Fruit fly (Drosophila melanogaster) whole organism, embryonic: Measurements from ENCODE around the gene CG13390.

Experiments used
- Asciz ChIP-seq: fragments of 200-800 bp; sonication (Bioruptor generic); optimal IDR thresholded peaks from 2 replicates; lab custom pipeline; 2017; ENCODE audit warnings: missing biosample characterization, mild to moderate bottlenecking, missing genetic modification characterization, missing genetic modification reagents
- CG10366 ChIP-seq: fragments of 200-800 bp; sonication (Bioruptor generic); IDR thresholded peaks from 2 replicates; pipeline ENCODE4 v1.3.6; 2022; ENCODE audit warnings: missing biosample characterization, missing genetic modification characterization
- CG12155 ChIP-seq: fragments of 200-800 bp; sonication (Bioruptor generic); optimal IDR thresholded peaks from 3 replicates; lab custom pipeline; 2016; ENCODE audit warnings: missing biosample characterization, missing genetic modification characterization
- CG14667 ChIP-seq: fragments of 200-800 bp; sonication (Bioruptor generic); IDR thresholded peaks from 2 replicates; pipeline ENCODE4 v1.3.6; 2022; ENCODE audit warnings: missing biosample characterization, missing genetic modification characterization
- CG14710 ChIP-seq: fragments of 200-800 bp; sonication (Bioruptor generic); optimal IDR thresholded peaks from 3 replicates; lab custom pipeline; 2019; ENCODE audit warnings: missing biosample characterization, mild to moderate bottlenecking, missing genetic modification characterization, moderate library complexity
- CG1529 ChIP-seq: fragments of 200-800 bp; sonication (Bioruptor generic); optimal IDR thresholded peaks from 3 replicates; lab custom pipeline; 2018; ENCODE audit warnings: missing biosample characterization, missing genetic modification characterization
- CG15479 ChIP-seq: fragments of 200-800 bp; sonication (Bioruptor generic); optimal IDR thresholded peaks from 3 replicates; lab custom pipeline; 2019; ENCODE audit warnings: missing biosample characterization, mild to moderate bottlenecking, missing genetic modification characterization, moderate library complexity
- CG17568 ChIP-seq: fragments of 200-800 bp; sonication (Bioruptor generic); optimal IDR thresholded peaks from 2 replicates; lab custom pipeline; 2018; ENCODE audit warnings: missing biosample characterization, mild to moderate bottlenecking, missing genetic modification characterization, moderate library complexity
- CG17829 ChIP-seq: fragments of 200-800 bp; optimal IDR thresholded peaks from 2 replicates; lab custom pipeline; 2019; ENCODE audit warnings: missing biosample characterization, mild to moderate bottlenecking, missing genetic modification characterization, moderate library complexity
- CG17912 ChIP-seq: fragments of 200-800 bp; sonication (Bioruptor generic); optimal IDR thresholded peaks from 2 replicates; lab custom pipeline; 2018; ENCODE audit warnings: missing biosample characterization, mild to moderate bottlenecking, missing genetic modification characterization
- CG18599 ChIP-seq: fragments of 200-800 bp; sonication (Bioruptor generic); optimal IDR thresholded peaks from 3 replicates; lab custom pipeline; 2017; ENCODE audit warnings: missing biosample characterization, missing genetic modification characterization, mild to moderate bottlenecking, moderate library complexity, missing genetic modification reagents
- CG2678 ChIP-seq: fragments of 200-800 bp; sonication (Bioruptor generic); optimal IDR thresholded peaks from 3 replicates; lab custom pipeline; 2019; ENCODE audit warnings: missing biosample characterization, mild to moderate bottlenecking, missing genetic modification characterization, moderate library complexity
- CG34224 ChIP-seq: fragments of 200-800 bp; sonication (Bioruptor generic); IDR thresholded peaks from 3 replicates; pipeline ENCODE4 v1.3.6; 2022; ENCODE audit warnings: missing biosample characterization, missing genetic modification characterization; ENCODE audit not compliant: partially characterized antibody
- CG34376 ChIP-seq: fragments of 200-800 bp; sonication (Bioruptor generic); optimal IDR thresholded peaks from 2 replicates; lab custom pipeline; 2018; ENCODE audit warnings: missing biosample characterization, mild to moderate bottlenecking, missing genetic modification characterization
- CG4404 ChIP-seq: fragments of 200-800 bp; sonication (Bioruptor generic); IDR thresholded peaks from 2 replicates; pipeline ENCODE4 v1.3.6; 2022; ENCODE audit warnings: missing biosample characterization, missing genetic modification characterization
- CG4617 ChIP-seq: fragments of 200-800 bp; sonication (Bioruptor generic); optimal IDR thresholded peaks from 3 replicates; lab custom pipeline; 2016; ENCODE audit warnings: missing biosample characterization, missing genetic modification characterization, borderline replicate concordance
- CG6272 ChIP-seq: fragments of 200-800 bp; sonication (Bioruptor generic); IDR thresholded peaks from 2 replicates; pipeline ENCODE4 v1.3.6; 2022; ENCODE audit warnings: missing biosample characterization, missing genetic modification characterization
- CG7271 ChIP-seq: fragments of 200-800 bp; sonication (Bioruptor generic); optimal IDR thresholded peaks from 2 replicates; lab custom pipeline; 2018; ENCODE audit warnings: missing biosample characterization, mild to moderate bottlenecking, missing genetic modification characterization, moderate library complexity
- CG7786 ChIP-seq: fragments of 200-800 bp; sonication (Bioruptor generic); optimal IDR thresholded peaks from 2 replicates; lab custom pipeline; 2016; ENCODE audit warnings: missing biosample characterization, missing genetic modification characterization
- CG7987 ChIP-seq: fragments of 200-800 bp; sonication (Bioruptor generic); optimal IDR thresholded peaks from 2 replicates; lab custom pipeline; 2018; ENCODE audit warnings: missing biosample characterization, mild to moderate bottlenecking, missing genetic modification characterization, moderate library complexity
- CG8089 ChIP-seq: fragments of 200-800 bp; sonication (Bioruptor generic); optimal IDR thresholded peaks from 3 replicates; lab custom pipeline; 2016; ENCODE audit warnings: missing biosample characterization, missing genetic modification characterization
- CTCF ChIP-seq: fragments of 200-800 bp; sonication (Bioruptor generic); optimal IDR thresholded peaks from 2 replicates; lab custom pipeline; 2017; ENCODE audit warnings: missing biosample characterization, mild to moderate bottlenecking, missing genetic modification characterization, moderate library complexity
- Dad ChIP-seq: fragments of 200-800 bp; sonication (Bioruptor generic); optimal IDR thresholded peaks from 3 replicates; lab custom pipeline; 2016; ENCODE audit warnings: missing biosample characterization, missing genetic modification characterization
- Ets97D ChIP-seq: fragments of 200-800 bp; sonication (Bioruptor generic); optimal IDR thresholded peaks from 3 replicates; lab custom pipeline; 2016; ENCODE audit warnings: missing biosample characterization, missing genetic modification characterization
- Fer1 ChIP-seq: fragments of 200-800 bp; sonication (Bioruptor generic); optimal IDR thresholded peaks from 2 replicates; lab custom pipeline; 2017; ENCODE audit warnings: missing biosample characterization, mild to moderate bottlenecking, missing genetic modification characterization
- HHEX ChIP-seq: fragments of 200-800 bp; sonication (Bioruptor generic); optimal IDR thresholded peaks from 3 replicates; lab custom pipeline; 2017; ENCODE audit warnings: missing biosample characterization, mild to moderate bottlenecking, missing genetic modification characterization, missing genetic modification reagents
- Hey ChIP-seq: fragments of 200-800 bp; sonication (Bioruptor generic); optimal IDR thresholded peaks from 3 replicates; lab custom pipeline; 2018; ENCODE audit warnings: missing biosample characterization, mild to moderate bottlenecking, missing genetic modification characterization
- Hsf ChIP-seq: fragments of 200-800 bp; sonication (Bioruptor generic); optimal IDR thresholded peaks from 3 replicates; lab custom pipeline; 2016; ENCODE audit warnings: missing biosample characterization, missing genetic modification characterization
- MBD-R2 ChIP-seq: fragments of 200-800 bp; sonication (Bioruptor generic); IDR thresholded peaks from 2 replicates; pipeline ENCODE4 v1.3.6; 2022; ENCODE audit warnings: missing biosample characterization, missing genetic modification characterization
- Mad ChIP-seq: fragments of 200-800 bp; sonication (Bioruptor generic); optimal IDR thresholded peaks from 2 replicates; lab custom pipeline; 2016; ENCODE audit warnings: missing biosample characterization, missing genetic modification characterization
- Nf-YC ChIP-seq: fragments of 200-800 bp; optimal IDR thresholded peaks from 3 replicates; lab custom pipeline; 2019; ENCODE audit warnings: missing biosample characterization, mild to moderate bottlenecking, missing genetic modification characterization, moderate library complexity
- Side ChIP-seq: fragments of 200-800 bp; sonication (Bioruptor generic); optimal IDR thresholded peaks from 2 replicates; lab custom pipeline; 2016; ENCODE audit warnings: missing biosample characterization, missing genetic modification characterization
- Xrp1 ChIP-seq: fragments of 200-800 bp; sonication (Bioruptor generic); IDR thresholded peaks from 2 replicates; pipeline ENCODE4 v1.3.6; 2022; ENCODE audit warnings: missing biosample characterization, missing genetic modification characterization
- bbx ChIP-seq: fragments of 200-800 bp; sonication (Bioruptor generic); IDR thresholded peaks from 2 replicates; pipeline ENCODE4 v1.3.6; 2022; ENCODE audit warnings: missing biosample characterization, missing genetic modification characterization; ENCODE audit not compliant: partially characterized antibody
- cwo ChIP-seq: fragments of 200-800 bp; sonication (Bioruptor generic); optimal IDR thresholded peaks from 3 replicates; lab custom pipeline; 2017; ENCODE audit warnings: missing biosample characterization, missing genetic modification characterization, mild to moderate bottlenecking, moderate library complexity, missing genetic modification reagents
- disco-r ChIP-seq: fragments of 200-800 bp; sonication (Bioruptor generic); optimal IDR thresholded peaks from 2 replicates; lab custom pipeline; 2016; ENCODE audit warnings: missing biosample characterization, missing genetic modification characterization
- dysf ChIP-seq: fragments of 200-800 bp; sonication (Bioruptor generic); IDR thresholded peaks from 3 replicates; pipeline ENCODE4 v1.3.6; 2022; ENCODE audit warnings: missing biosample characterization, missing genetic modification characterization
- gem ChIP-seq: fragments of 200-800 bp; sonication (Bioruptor generic); optimal IDR thresholded peaks from 2 replicates; lab custom pipeline; 2019; ENCODE audit warnings: missing biosample characterization, mild to moderate bottlenecking, missing genetic modification characterization, moderate library complexity
- her ChIP-seq: fragments of 200-800 bp; sonication (Bioruptor generic); optimal IDR thresholded peaks from 2 replicates; lab custom pipeline; 2016; ENCODE audit warnings: missing biosample characterization, missing genetic modification characterization
- jigr1 ChIP-seq: fragments of 200-800 bp; sonication (Bioruptor generic); IDR thresholded peaks from 3 replicates; pipeline ENCODE4 v1.3.6; 2022; ENCODE audit warnings: missing biosample characterization, missing genetic modification characterization
- lola ChIP-seq, 3 experiments: fragments of >200 bp in 2 of 3; fragments of 200-800 bp in 1 of 3; sonication (Bioruptor generic) in 1 of 3; optimal IDR thresholded peaks; 2 replicates each; lab custom pipeline; 2017 to 2019; ENCODE audit warnings: missing biosample characterization in 3 of 3, missing genetic modification characterization in 3 of 3, mild to moderate bottlenecking in 1 of 3, moderate library complexity in 1 of 3
- repo ChIP-seq: fragments of 200-800 bp; sonication (Bioruptor generic); optimal IDR thresholded peaks from 2 replicates; lab custom pipeline; 2016; ENCODE audit warnings: missing biosample characterization, missing genetic modification characterization
- salm ChIP-seq: fragments of 200-800 bp; sonication (Bioruptor generic); optimal IDR thresholded peaks from 2 replicates; lab custom pipeline; 2018; ENCODE audit warnings: missing biosample characterization, mild to moderate bottlenecking, missing genetic modification characterization
- sens ChIP-seq: fragments of 200-800 bp; sonication (Bioruptor generic); peaks from one replicate; lab custom pipeline; 2016; ENCODE audit warnings: missing biosample characterization, missing genetic modification characterization
- slou ChIP-seq: fragments of 200-800 bp; sonication (Bioruptor generic); optimal IDR thresholded peaks from 3 replicates; lab custom pipeline; 2016; ENCODE audit warnings: missing biosample characterization, missing genetic modification characterization
- sna ChIP-seq: fragments of 200-800 bp; sonication (Bioruptor generic); IDR thresholded peaks from 2 replicates; pipeline ENCODE4 v1.3.6; 2022; ENCODE audit warnings: missing biosample characterization, missing genetic modification characterization; ENCODE audit not compliant: partially characterized antibody
- sr ChIP-seq: fragments of 200-800 bp; sonication (Bioruptor generic); IDR thresholded peaks from 3 replicates; pipeline ENCODE4 v1.3.6; 2022; ENCODE audit warnings: missing biosample characterization, missing genetic modification characterization
- stc ChIP-seq: fragments of 200-800 bp; sonication (Bioruptor generic); IDR thresholded peaks from 2 replicates; pipeline ENCODE4 v1.3.6; 2022; ENCODE audit warnings: missing biosample characterization, missing genetic modification characterization
- stwl ChIP-seq: fragments of 200-800 bp; sonication (Bioruptor generic); optimal IDR thresholded peaks from 3 replicates; lab custom pipeline; 2018; ENCODE audit warnings: missing biosample characterization, mild to moderate bottlenecking, missing genetic modification characterization, moderate library complexity
- usp ChIP-seq: fragments of >200 bp; optimal IDR thresholded peaks from 2 replicates; lab custom pipeline; 2017; ENCODE audit warnings: missing biosample characterization, missing genetic modification characterization
- vfl ChIP-seq: fragments of 200-800 bp; sonication (Bioruptor generic); optimal IDR thresholded peaks from 2 replicates; lab custom pipeline; 2016; ENCODE audit warnings: missing biosample characterization, missing genetic modification characterization

The CG13390 gene

dm6 chr2L:8376717-8377116 is at the start of gene CG13390, which contains the start of gene CG17294 (continued):
- TF ChIP-seq stc (GFP tag; lab: Robert Waterston, UW) (peak; percentile 100), CG17568 (GFP tag; lab: Kevin White, UChicago) (peak; percentile 99), bbx (GFP tag; lab: Robert Waterston, UW) (peak; percentile 70), CG10366 (GFP tag; lab: Robert Waterston, UW) (peak; percentile 99), Ets97D (GFP tag; lab: Kevin White, UChicago) (peak; percentile 90), MBD-R2 (GFP tag; lab: Robert Waterston, UW) (peak; percentile 100), CG4617 (GFP tag; lab: Kevin White, UChicago) (peak; percentile 99), CG17829 (tag; lab: Kevin White, UChicago) (peak; percentile 100), CG12155 (GFP tag; lab: Kevin White, UChicago) (peak; percentile 99), CG2678 (tag; lab: Kevin White, UChicago) (peak; percentile 100), disco-r (peak; percentile 87), salm (tag; lab: Kevin White, UChicago) (peak; percentile 99), CG34224 (GFP tag; lab: Robert Waterston, UW) (peak; percentile 92), CG8089 (GFP tag; lab: Kevin White, UChicago) (peak; percentile 81), Xrp1 (peak; percentile 100), vfl (peak; percentile 96), CG6272 (GFP tag; lab: Robert Waterston, UW) (peak; percentile 99), Hsf (GFP tag; lab: Kevin White, UChicago) (peak; percentile 98), CG1529 (GFP tag; lab: Kevin White, UChicago) (peak; percentile 99), CG7786 (peak; percentile 91), sens (GFP tag; lab: Kevin White, UChicago) (peak; percentile 99), sr (peak; percentile 98), slou (GFP tag; lab: Kevin White, UChicago) (peak; percentile 99), CG14667 (peak; percentile 99), CG15479 (GFP tag; lab: Kevin White, UChicago) (peak; percentile 84), HHEX (peak; percentile 100), Fer1 (GFP tag; lab: Kevin White, UChicago) (peak; percentile 100), her (GFP tag; lab: Kevin White, UChicago) (peak; percentile 82), CG34376 (GFP tag; lab: Kevin White, UChicago) (peak; percentile 100), dysf (GFP tag; lab: Robert Waterston, UW) (peak; percentile 100), Asciz (GFP tag; lab: Kevin White, UChicago) (peak; percentile 99), CG14710 (peak; percentile 98), CG18599 (GFP tag; lab: Kevin White, UChicago) (peak; percentile 100), lola (GFP tag; optimal IDR thresholded peaks at IDR 0.05; lab: Kevin White, UChicago) (peak in 1 of 3 experiments; percentile 99), Side (GFP tag; lab: Kevin White, UChicago) (peak; percentile 93), CTCF (peak; percentile 79), CG7271 (peak; percentile 99), Mad (peak; percentile 96), jigr1 (peak; percentile 99), stwl (tag; lab: Kevin White, UChicago) (peak; percentile 87), Dad (GFP tag; lab: Kevin White, UChicago) (peak; percentile 91), usp (no peak), gem (tag; lab: Kevin White, UChicago) (peak; percentile 100), repo (GFP tag; lab: Kevin White, UChicago) (peak; percentile 86), CG4404 (GFP tag; lab: Robert Waterston, UW) (peak; percentile 99), CG7987 (GFP tag; lab: Kevin White, UChicago) (peak; percentile 98), sna (GFP tag; lab: Robert Waterston, UW) (peak; percentile 83), CG17912 (peak; percentile 99), cwo (peak; percentile 99), Hey (tag; lab: Kevin White, UChicago) (peak; percentile 92), Nf-YC (peak; percentile 95)
